Worm (Caenorhabditis elegans) whole organism, mixed stage, embryonic: Measurements from ENCODE around the gene clh-4.

Source experiments
- M03D4.4 ChIP-seq: sonication (generic microtip); optimal IDR thresholded peaks from 2 replicates; lab custom pipeline; 2017; ENCODE audit warnings: mild to moderate bottlenecking, missing genetic modification characterization, missing compliant biosample characterization
- blmp-1 ChIP-seq: fragments of 150-350 bp; optimal IDR thresholded peaks from 2 replicates; lab custom pipeline; 2014; ENCODE audit warnings: missing biosample characterization, missing genetic modification characterization
- ceh-39 ChIP-seq: fragments of 150-350 bp; optimal IDR thresholded peaks from 2 replicates; lab custom pipeline; 2014; ENCODE audit warnings: missing biosample characterization, missing genetic modification characterization
- ceh-43 ChIP-seq: fragments of 200-800 bp; sonication (Bioruptor generic); optimal IDR thresholded peaks from 2 replicates; lab custom pipeline; 2018; ENCODE audit warnings: mild to moderate bottlenecking, missing genetic modification characterization, moderate library complexity, missing compliant biosample characterization
- ceh-83 ChIP-seq: fragments of 200-800 bp; sonication (Bioruptor generic); optimal IDR thresholded peaks from 2 replicates; lab custom pipeline; 2018; ENCODE audit warnings: mild to moderate bottlenecking, missing genetic modification characterization, missing compliant biosample characterization
- ces-1 ChIP-seq: fragments of 150-350 bp; optimal IDR thresholded peaks from 2 replicates; lab custom pipeline; 2014; ENCODE audit warnings: missing biosample characterization, missing genetic modification reagents, missing genetic modification characterization
- cnd-1 ChIP-seq: fragments of 200-800 bp; sonication (Bioruptor generic); optimal IDR thresholded peaks from 2 replicates; lab custom pipeline; 2018; ENCODE audit warnings: mild to moderate bottlenecking, missing genetic modification characterization, missing compliant biosample characterization
- drap-1 ChIP-seq: fragments of 200-800 bp; sonication (Bioruptor generic); optimal IDR thresholded peaks from 3 replicates; lab custom pipeline; 2018; ENCODE audit warnings: mild to moderate bottlenecking, missing genetic modification characterization, missing compliant biosample characterization
- elt-1 ChIP-seq: sonication (generic microtip); optimal IDR thresholded peaks from 2 replicates; lab custom pipeline; 2017; ENCODE audit warnings: missing genetic modification characterization, mild to moderate bottlenecking, missing compliant biosample characterization, antibody characterized with exemption, moderate library complexity, borderline replicate concordance; ENCODE audit not compliant: insufficient read depth
- elt-3 ChIP-seq: fragments of 150-350 bp; optimal IDR thresholded peaks from 2 replicates; lab custom pipeline; 2014; ENCODE audit warnings: missing biosample characterization, missing genetic modification characterization
- flh-1 ChIP-seq: fragments of 200-800 bp; sonication (Bioruptor generic); optimal IDR thresholded peaks from 2 replicates; lab custom pipeline; 2018; ENCODE audit warnings: mild to moderate bottlenecking, missing genetic modification characterization, moderate library complexity, missing compliant biosample characterization
- ham-2 ChIP-seq: fragments of 200-800 bp; sonication (Bioruptor generic); optimal IDR thresholded peaks from 2 replicates; lab custom pipeline; 2018; ENCODE audit warnings: mild to moderate bottlenecking, missing genetic modification characterization, missing compliant biosample characterization
- hlh-1 ChIP-seq: fragments of 150-350 bp; optimal IDR thresholded peaks from 2 replicates; lab custom pipeline; 2014; ENCODE audit warnings: missing biosample characterization, missing genetic modification reagents, missing genetic modification characterization
- lin-13 ChIP-seq: fragments of 150-350 bp; optimal IDR thresholded peaks from 2 replicates; lab custom pipeline; 2014; ENCODE audit warnings: missing biosample characterization, missing genetic modification characterization
- lsy-2 ChIP-seq: fragments of 150-350 bp; optimal IDR thresholded peaks from 2 replicates; lab custom pipeline; 2014; ENCODE audit warnings: missing biosample characterization, missing genetic modification characterization
- nhr-12 ChIP-seq: fragments of 150-350 bp; optimal IDR thresholded peaks from 2 replicates; lab custom pipeline; 2014; ENCODE audit warnings: missing biosample characterization, missing genetic modification characterization
- nhr-2 ChIP-seq: fragments of 150-350 bp; optimal IDR thresholded peaks from 2 replicates; lab custom pipeline; 2014; ENCODE audit warnings: missing biosample characterization, missing genetic modification characterization
- nhr-237 ChIP-seq: fragments of 150-350 bp; optimal IDR thresholded peaks from 2 replicates; lab custom pipeline; 2014; ENCODE audit warnings: missing biosample characterization, missing genetic modification characterization
- nhr-76 ChIP-seq: sonication (generic microtip); optimal IDR thresholded peaks from 2 replicates; lab custom pipeline; 2017; ENCODE audit warnings: missing biosample characterization, missing genetic modification characterization
- pha-4 ChIP-seq: fragments of 150-350 bp; optimal IDR thresholded peaks from 2 replicates; lab custom pipeline; 2018; ENCODE audit warnings: missing biosample characterization, missing genetic modification reagents, missing genetic modification characterization
- sem-2 ChIP-seq: fragments of 200-800 bp; sonication (Bioruptor generic); optimal IDR thresholded peaks from 2 replicates; lab custom pipeline; 2018; ENCODE audit warnings: mild to moderate bottlenecking, missing genetic modification characterization, missing compliant biosample characterization
- snpc-4 ChIP-seq: fragments of 150-350 bp; optimal IDR thresholded peaks from 2 replicates; lab custom pipeline; 2014; ENCODE audit warnings: missing biosample characterization, missing genetic modification characterization
- sptf-1 ChIP-seq: sonication (generic microtip); optimal IDR thresholded peaks from 2 replicates; lab custom pipeline; 2017; ENCODE audit warnings: mild to moderate bottlenecking, missing genetic modification characterization, moderate library complexity, missing compliant biosample characterization
- tbx-8 ChIP-seq: fragments of 200-800 bp; sonication (Bioruptor generic); optimal IDR thresholded peaks from 2 replicates; lab custom pipeline; 2018; ENCODE audit warnings: mild to moderate bottlenecking, missing genetic modification characterization, moderate library complexity, missing compliant biosample characterization
- unc-62 ChIP-seq: fragments of 150-350 bp; optimal IDR thresholded peaks from 2 replicates; lab custom pipeline; 2014; ENCODE audit warnings: missing biosample characterization, missing genetic modification reagents, missing genetic modification characterization
- zip-8 ChIP-seq: fragments of 150-350 bp; optimal IDR thresholded peaks from 2 replicates; lab custom pipeline; 2014; ENCODE audit warnings: missing biosample characterization, missing genetic modification characterization
- ztf-11 ChIP-seq: fragments of 150-350 bp; optimal IDR thresholded peaks from 2 replicates; lab custom pipeline; 2014; ENCODE audit warnings: missing biosample characterization, missing genetic modification characterization

clh-4 gene

ce11 chrX:4101213-4101612, 840 bp upstream of the clh-4 start:
- TF ChIP-seq ces-1 (no peak), elt-3 (tag; lab: Kevin White, UChicago) (no peak), tbx-8 (GFP tag; lab: Kevin White, UChicago) (no peak), drap-1 (GFP tag; lab: Kevin White, UChicago) (no peak), nhr-12 (tag; lab: Kevin White, UChicago) (no peak), ceh-83 (no peak), lsy-2 (tag; lab: Kevin White, UChicago) (no peak), ceh-39 (tag; lab: Kevin White, UChicago) (no peak), nhr-2 (tag; lab: Kevin White, UChicago) (no peak), nhr-237 (tag; lab: Kevin White, UChicago) (no peak), hlh-1 (tag; lab: Kevin White, UChicago) (no peak), snpc-4 (tag; lab: Kevin White, UChicago) (no peak), ham-2 (GFP tag; lab: Kevin White, UChicago) (no peak), M03D4.4 (tag; lab: Kevin White, UChicago) (no peak), elt-1 (tag; lab: Kevin White, UChicago) (no peak), nhr-76 (tag; lab: Kevin White, UChicago) (no peak), sem-2 (GFP tag; lab: Kevin White, UChicago) (no peak), sptf-1 (tag; lab: Kevin White, UChicago) (no peak), ztf-11 (tag; lab: Kevin White, UChicago) (no peak), blmp-1 (tag; lab: Kevin White, UChicago) (no peak)

- no peak for TF ChIP-seq tbx-8 (GFP tag; lab: Kevin White, UChicago)
- no peak for TF ChIP-seq pha-4 (tag; lab: Kevin White, UChicago)
- no peak for TF ChIP-seq nhr-76 (tag; lab: Kevin White, UChicago)
- TF ChIP-seq elt-3 (tag; lab: Kevin White, UChicago) = no peak
- TF ChIP-seq nhr-12 (tag; lab: Kevin White, UChicago) = no peak
- no peak for TF ChIP-seq hlh-1 (tag; lab: Kevin White, UChicago)
- TF ChIP-seq, all 35 proteins: peak for 0
These were observed 5.4 kb downstream of the clh-4 start for ce11 chrX:4094979-4095378.

- TF ChIP-seq ces-1 (peak; percentile 83), unc-62 (GFP tag; lab: Kevin White, UChicago) (no peak)
These were observed 11.4 kb downstream of the clh-4 start for ce11 chrX:4088943-4089342.

ce11 chrX:4085489-4085888, 14.9 kb downstream of the clh-4 start:
- TF ChIP-seq blmp-1 (tag; lab: Kevin White, UChicago) (no peak), tbx-8 (GFP tag; lab: Kevin White, UChicago) (no peak), M03D4.4 (tag; lab: Kevin White, UChicago) (no peak), nhr-2 (tag; lab: Kevin White, UChicago) (no peak), zip-8 (tag; lab: Kevin White, UChicago) (no peak), cnd-1 (tag; lab: Kevin White, UChicago) (no peak), ztf-11 (tag; lab: Kevin White, UChicago) (no peak), elt-1 (tag; lab: Kevin White, UChicago) (no peak), sptf-1 (tag; lab: Kevin White, UChicago) (no peak), flh-1 (no peak), nhr-237 (tag; lab: Kevin White, UChicago) (no peak)
- TF ChIP-seq, all 35 proteins: peak for 0

ce11 chrX:4079264-4079663, 21.1 kb downstream of the clh-4 start, which contains the start of gene T06F4.1:
T06F4.1 (minus strand) TSS chrX:4079364.
- no peak for TF ChIP-seq ceh-83
- no peak for TF ChIP-seq nhr-237 (tag; lab: Kevin White, UChicago)
- no peak for TF ChIP-seq zip-8 (tag; lab: Kevin White, UChicago)
- TF ChIP-seq ceh-43 (GFP tag; lab: Kevin White, UChicago) = no peak
- no peak for TF ChIP-seq ztf-11 (tag; lab: Kevin White, UChicago)
- TF ChIP-seq pha-4 (tag; lab: Kevin White, UChicago) = no peak
- no peak for TF ChIP-seq lin-13 (tag; lab: Kevin White, UChicago)

- TF ChIP-seq hlh-1 (tag; lab: Kevin White, UChicago) = peak; percentile 58
- TF ChIP-seq cnd-1 (tag; lab: Kevin White, UChicago) = no peak
- peak; percentile 52 for TF ChIP-seq unc-62 (GFP tag; lab: Kevin White, UChicago)
- TF ChIP-seq blmp-1 (tag; lab: Kevin White, UChicago) = no peak
These were observed 24.4 kb downstream of the clh-4 start for ce11 chrX:4075934-4076333.
